Fruit fly (Drosophila melanogaster) S2 (cell line): ENCODE measurements around the gene CG2076.

Experiments used
- CG8478 ChIP-seq: fragments of >200 bp; optimal IDR thresholded peaks from 2 replicates; lab custom pipeline; 2018
- CTCF ChIP-seq, 2 experiments: fragments of >200 bp; optimal IDR thresholded peaks; 2 replicates each; lab custom pipeline; 2018

- TF ChIP-seq CTCF (optimal IDR thresholded peaks at IDR 0.05; lab: Kevin White, UChicago), result no peak
- no peak for TF ChIP-seq CG8478 (lab: Kevin White, UChicago)
Observed at dm6 chrX:11132312-11132711, 42.3 kb downstream of the CG2076 start, which contains the start of gene CG44385.
